Worm (Caenorhabditis elegans): ENCODE data around the gene Y54G2A.41.

DNA sequence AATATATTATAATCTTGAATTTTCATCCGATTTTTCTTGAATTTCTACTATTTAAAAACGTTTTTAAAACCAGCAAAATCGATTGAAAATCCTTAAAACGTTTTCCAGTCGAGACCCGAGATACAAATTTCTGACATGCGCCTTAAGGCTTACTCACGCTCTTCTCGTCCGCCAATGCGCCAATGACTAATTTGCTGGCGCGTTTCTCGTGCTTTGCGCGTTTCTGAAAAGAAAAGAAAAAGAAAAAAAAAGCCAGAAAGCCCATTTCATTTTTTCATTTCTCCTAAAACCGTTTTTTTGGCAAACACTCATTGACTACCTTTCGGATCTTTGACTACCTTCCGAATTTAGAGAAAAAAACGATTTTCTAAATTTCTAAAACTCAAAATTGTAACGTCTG is 25.1 kb downstream of the Y54G2A.41 start:
- TF ChIP-seq ceh-45 (GFP tag; IDR thresholded peaks at IDR 0.05) (no peak), C38D4.7 (GFP tag; optimal IDR thresholded peaks at IDR 0.05) (no peak), lin-11 (tag; optimal IDR thresholded peaks at IDR 0.05) (no peak), pha-4 (tag; optimal IDR thresholded peaks at IDR 0.05) (no peak), fax-1 (tag; optimal IDR thresholded peaks at IDR 0.05) (no peak), nhr-11 (tag; optimal IDR thresholded peaks at IDR 0.05) (no peak), fkh-6 (tag; optimal IDR thresholded peaks at IDR 0.05) (no peak), elt-2 (tag; optimal IDR thresholded peaks at IDR 0.05) (no peak), elt-4 (tag; optimal IDR thresholded peaks at IDR 0.05) (no peak)

Measured in whole organism, late embryonic.